Fruit fly (Drosophila melanogaster): ENCODE data around the gene se.

DNA sequence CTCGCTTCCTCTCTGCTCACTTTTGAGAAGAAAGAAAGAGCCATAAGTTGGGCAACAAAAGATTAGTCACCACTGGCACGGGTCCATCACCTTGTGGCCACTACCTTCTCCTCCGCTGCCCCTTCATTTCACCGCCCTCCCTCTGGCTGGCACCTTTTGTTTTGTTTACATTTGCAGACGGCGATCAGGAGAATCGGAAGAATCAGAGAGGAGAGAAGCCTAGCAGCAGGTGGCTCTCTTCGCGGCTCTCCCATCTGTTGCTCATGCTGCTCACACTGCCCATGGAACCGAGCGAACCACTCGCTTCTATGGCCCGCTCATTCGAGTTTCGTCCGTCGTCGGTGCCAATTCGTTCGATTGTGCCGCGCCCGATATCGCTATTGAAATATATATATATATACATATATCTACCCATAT is 26.0 kb downstream of the se start:
- TF ChIP-seq CG5204 (GFP tag; optimal IDR thresholded peaks at IDR 0.05): no peak
- peak; percentile 28 for TF ChIP-seq CG14711 (tag; optimal IDR thresholded peaks at IDR 0.05)
- peak; percentile 25 for TF ChIP-seq Crg-1 (GFP tag; optimal IDR thresholded peaks at IDR 0.05)

All from whole organism, adult.